Fruit fly (Drosophila melanogaster) whole organism, embryonic: ENCODE results near the gene TTLL15.

Source experiments
- Abd-B ChIP-seq: fragments of 200-800 bp; sonication (Bioruptor generic); optimal IDR thresholded peaks from 2 replicates; lab custom pipeline; 2018; ENCODE audit warnings: missing biosample characterization, mild to moderate bottlenecking, missing genetic modification characterization, moderate library complexity
- Asciz ChIP-seq: fragments of 200-800 bp; sonication (Bioruptor generic); optimal IDR thresholded peaks from 2 replicates; lab custom pipeline; 2017; ENCODE audit warnings: missing biosample characterization, mild to moderate bottlenecking, missing genetic modification characterization, missing genetic modification reagents
- Atf6 ChIP-seq: fragments of 200-800 bp; sonication (Bioruptor generic); IDR thresholded peaks from 2 replicates; pipeline ENCODE4 v1.3.6; 2022; ENCODE audit warnings: missing biosample characterization, missing genetic modification characterization
- CG10147 ChIP-seq: fragments of 200-800 bp; sonication (Bioruptor generic); optimal IDR thresholded peaks from 2 replicates; lab custom pipeline; 2019; ENCODE audit warnings: missing biosample characterization, mild to moderate bottlenecking, missing genetic modification characterization, moderate library complexity
- CG10209 ChIP-seq: fragments of 200-800 bp; sonication (Bioruptor generic); optimal IDR thresholded peaks from 3 replicates; lab custom pipeline; 2017; ENCODE audit warnings: missing biosample characterization, mild to moderate bottlenecking, missing genetic modification characterization, missing genetic modification reagents
- CG10366 ChIP-seq: fragments of 200-800 bp; sonication (Bioruptor generic); IDR thresholded peaks from 2 replicates; pipeline ENCODE4 v1.3.6; 2022; ENCODE audit warnings: missing biosample characterization, missing genetic modification characterization
- CG10654 ChIP-seq: fragments of 200-800 bp; sonication (Bioruptor generic); optimal IDR thresholded peaks from 2 replicates; lab custom pipeline; 2016; ENCODE audit warnings: missing biosample characterization, missing genetic modification characterization
- CG11723 ChIP-seq: fragments of 200-800 bp; sonication (Bioruptor generic); optimal IDR thresholded peaks from 2 replicates; lab custom pipeline; 2017; ENCODE audit warnings: missing biosample characterization, mild to moderate bottlenecking, missing genetic modification characterization
- CG13287 ChIP-seq: fragments of 200-800 bp; sonication (Bioruptor generic); IDR thresholded peaks from 2 replicates; pipeline ENCODE4 v1.3.6; 2022; ENCODE audit warnings: missing biosample characterization, missing genetic modification characterization; ENCODE audit not compliant: partially characterized antibody
- CG1602 ChIP-seq: fragments of 200-800 bp; sonication (Bioruptor generic); optimal IDR thresholded peaks from 3 replicates; lab custom pipeline; 2016; ENCODE audit warnings: missing biosample characterization, missing genetic modification characterization
- CG1647 ChIP-seq: fragments of 200-800 bp; sonication (Bioruptor generic); optimal IDR thresholded peaks from 3 replicates; lab custom pipeline; 2016; ENCODE audit warnings: missing biosample characterization, missing genetic modification characterization
- CG17912 ChIP-seq: fragments of 200-800 bp; sonication (Bioruptor generic); optimal IDR thresholded peaks from 2 replicates; lab custom pipeline; 2018; ENCODE audit warnings: missing biosample characterization, mild to moderate bottlenecking, missing genetic modification characterization
- CG3065 ChIP-seq: fragments of 200-800 bp; sonication (Bioruptor generic); optimal IDR thresholded peaks from 2 replicates; lab custom pipeline; 2016; ENCODE audit warnings: missing biosample characterization, missing genetic modification characterization
- CG33557 ChIP-seq: fragments of 200-800 bp; sonication (Bioruptor generic); optimal IDR thresholded peaks from 2 replicates; lab custom pipeline; 2019; ENCODE audit warnings: missing biosample characterization, mild to moderate bottlenecking, missing genetic modification characterization, moderate library complexity
- CG4707 ChIP-seq: fragments of 200-800 bp; sonication (Bioruptor generic); optimal IDR thresholded peaks from 2 replicates; lab custom pipeline; 2018; ENCODE audit warnings: missing biosample characterization, mild to moderate bottlenecking, missing genetic modification characterization, moderate library complexity
- CG5180 ChIP-seq: fragments of 200-800 bp; sonication (Bioruptor generic); optimal IDR thresholded peaks from 3 replicates; lab custom pipeline; 2017; ENCODE audit warnings: missing biosample characterization, missing genetic modification characterization, mild to moderate bottlenecking, moderate library complexity, missing genetic modification reagents
- CG6683 ChIP-seq: fragments of 200-800 bp; sonication (Bioruptor generic); optimal IDR thresholded peaks from 2 replicates; lab custom pipeline; 2017; ENCODE audit warnings: missing biosample characterization, mild to moderate bottlenecking, missing genetic modification characterization, missing genetic modification reagents
- CG7357 ChIP-seq: fragments of 200-800 bp; sonication (Bioruptor generic); IDR thresholded peaks from 3 replicates; pipeline ENCODE4 v1.3.6; 2022; ENCODE audit warnings: missing biosample characterization, missing genetic modification characterization
- CG7745 ChIP-seq: fragments of 200-800 bp; sonication (Bioruptor generic); optimal IDR thresholded peaks from 2 replicates; lab custom pipeline; 2018; ENCODE audit warnings: missing biosample characterization, mild to moderate bottlenecking, missing genetic modification characterization, moderate library complexity
- Dref ChIP-seq: fragments of 200-800 bp; sonication (Bioruptor generic); IDR thresholded peaks from 2 replicates; pipeline ENCODE4 v1.3.6; 2022; ENCODE audit warnings: missing biosample characterization, missing genetic modification characterization
- Ets97D ChIP-seq: fragments of 200-800 bp; sonication (Bioruptor generic); optimal IDR thresholded peaks from 3 replicates; lab custom pipeline; 2016; ENCODE audit warnings: missing biosample characterization, missing genetic modification characterization
- GATAe ChIP-seq: fragments of 200-800 bp; sonication (Bioruptor generic); conservative IDR thresholded peaks from 2 replicates; pipeline ENCODE4 v1.3.6; 2022; ENCODE audit warnings: missing biosample characterization, missing genetic modification characterization
- H15 ChIP-seq: fragments of 200-800 bp; sonication (Bioruptor generic); IDR thresholded peaks from 3 replicates; pipeline ENCODE4 v1.3.6; 2022; ENCODE audit warnings: missing biosample characterization, missing genetic modification characterization
- Hr3 ChIP-seq: fragments of 200-800 bp; sonication (Bioruptor generic); optimal IDR thresholded peaks from 3 replicates; lab custom pipeline; 2016; ENCODE audit warnings: missing biosample characterization, missing genetic modification characterization
- Lhr ChIP-seq: fragments of 200-800 bp; sonication (Bioruptor generic); optimal IDR thresholded peaks from 3 replicates; lab custom pipeline; 2017; ENCODE audit warnings: mild to moderate bottlenecking, missing biosample characterization, missing genetic modification reagents, missing genetic modification characterization
- Mes4 ChIP-seq: fragments of 200-800 bp; sonication (Bioruptor generic); optimal IDR thresholded peaks from 2 replicates; lab custom pipeline; 2016; ENCODE audit warnings: missing biosample characterization, missing genetic modification characterization
- NC2β ChIP-seq: fragments of 200-800 bp; sonication (Bioruptor generic); optimal IDR thresholded peaks from 2 replicates; lab custom pipeline; 2016; ENCODE audit warnings: missing biosample characterization, missing genetic modification characterization
- Optix ChIP-seq: fragments of 200-800 bp; sonication (Bioruptor generic); IDR thresholded peaks from 3 replicates; pipeline ENCODE4 v1.3.6; 2022; ENCODE audit warnings: missing biosample characterization, missing genetic modification characterization
- Ptx1 ChIP-seq: fragments of 200-800 bp; sonication (Bioruptor generic); IDR thresholded peaks from 2 replicates; pipeline ENCODE4 v1.3.6; 2022; ENCODE audit warnings: missing biosample characterization, missing genetic modification characterization
- Rfx ChIP-seq: fragments of 200-800 bp; sonication (Bioruptor generic); IDR thresholded peaks from 2 replicates; pipeline ENCODE4 v1.3.6; 2022; ENCODE audit warnings: missing biosample characterization, missing genetic modification characterization
- Scr ChIP-seq: fragments of 200-800 bp; sonication (Bioruptor generic); IDR thresholded peaks from 2 replicates; pipeline ENCODE4 v1.3.6; 2022; ENCODE audit warnings: missing biosample characterization, missing genetic modification characterization; ENCODE audit not compliant: partially characterized antibody
- Six4 ChIP-seq: fragments of 200-800 bp; sonication (Bioruptor generic); optimal IDR thresholded peaks from 2 replicates; lab custom pipeline; 2016; ENCODE audit warnings: missing biosample characterization, missing genetic modification characterization
- Sry-δ ChIP-seq: fragments of 200-800 bp; sonication (Bioruptor generic); optimal IDR thresholded peaks from 2 replicates; lab custom pipeline; 2016; ENCODE audit warnings: missing biosample characterization, missing genetic modification characterization
- amos ChIP-seq: fragments of 200-800 bp; sonication (Bioruptor generic); IDR thresholded peaks from 2 replicates; pipeline ENCODE4 v1.3.6; 2022; ENCODE audit warnings: missing biosample characterization, missing genetic modification characterization; ENCODE audit not compliant: partially characterized antibody
- ato ChIP-seq: fragments of 200-800 bp; sonication (Bioruptor generic); IDR thresholded peaks from 2 replicates; pipeline ENCODE4 v1.3.6; 2022; ENCODE audit warnings: missing biosample characterization, missing genetic modification characterization; ENCODE audit not compliant: partially characterized antibody
- bab2 ChIP-seq: fragments of 200-800 bp; sonication (Bioruptor generic); optimal IDR thresholded peaks from 2 replicates; lab custom pipeline; 2016; ENCODE audit warnings: missing biosample characterization, missing genetic modification characterization
- bowl ChIP-seq: fragments of 200-800 bp; sonication (Bioruptor generic); IDR thresholded peaks from 2 replicates; pipeline ENCODE4 v1.3.6; 2022; ENCODE audit warnings: missing biosample characterization, missing genetic modification characterization
- dimm ChIP-seq: fragments of 200-800 bp; sonication (Bioruptor generic); IDR thresholded peaks from 2 replicates; pipeline ENCODE4 v1.3.6; 2022; ENCODE audit warnings: missing biosample characterization, missing genetic modification characterization
- dm ChIP-seq: fragments of 200-800 bp; sonication (Bioruptor generic); optimal IDR thresholded peaks from 3 replicates; lab custom pipeline; 2016; ENCODE audit warnings: missing biosample characterization, missing genetic modification characterization
- fd96Cb ChIP-seq: fragments of 200-800 bp; sonication (Bioruptor generic); optimal IDR thresholded peaks from 2 replicates; lab custom pipeline; 2018; ENCODE audit warnings: missing biosample characterization, mild to moderate bottlenecking, missing genetic modification characterization, moderate library complexity
- fru ChIP-seq: fragments of >200 bp; optimal IDR thresholded peaks from 2 replicates; lab custom pipeline; 2017
- gcm ChIP-seq: fragments of 200-800 bp; sonication (Bioruptor generic); optimal IDR thresholded peaks from 2 replicates; lab custom pipeline; 2019; ENCODE audit warnings: missing biosample characterization, mild to moderate bottlenecking, missing genetic modification characterization, moderate library complexity
- grn ChIP-seq: fragments of 200-800 bp; sonication (Bioruptor generic); optimal IDR thresholded peaks from 3 replicates; lab custom pipeline; 2017; ENCODE audit warnings: missing biosample characterization, missing genetic modification characterization
- her ChIP-seq: fragments of 200-800 bp; sonication (Bioruptor generic); optimal IDR thresholded peaks from 2 replicates; lab custom pipeline; 2016; ENCODE audit warnings: missing biosample characterization, missing genetic modification characterization
- lab ChIP-seq: fragments of 200-800 bp; sonication (Bioruptor generic); optimal IDR thresholded peaks from 3 replicates; lab custom pipeline; 2017; ENCODE audit warnings: missing biosample characterization, missing genetic modification characterization, mild to moderate bottlenecking, moderate library complexity, missing genetic modification reagents
- mirr ChIP-seq: fragments of 200-800 bp; sonication (Bioruptor generic); optimal IDR thresholded peaks from 3 replicates; lab custom pipeline; 2018; ENCODE audit warnings: missing biosample characterization, mild to moderate bottlenecking, missing genetic modification characterization
- nerfin-1 ChIP-seq: fragments of 200-800 bp; sonication (Bioruptor generic); optimal IDR thresholded peaks from 3 replicates; lab custom pipeline; 2019; ENCODE audit warnings: missing biosample characterization, mild to moderate bottlenecking, missing genetic modification characterization, moderate library complexity
- prd ChIP-seq, 3 experiments: fragments of >200 bp in 2 of 3; fragments of 200-800 bp in 1 of 3; sonication (Bioruptor generic) in 1 of 3; optimal IDR thresholded peaks in 2 of 3; IDR thresholded peaks in 1 of 3; 2 replicates in 2 of 3; 3 replicates in 1 of 3; pipeline versions ENCODE4 v1.3.6 to Lab custom; 2017 to 2022; ENCODE audit warnings: missing biosample characterization in 1 of 3, missing genetic modification characterization in 1 of 3
- pzg ChIP-seq: fragments of 200-800 bp; sonication (Bioruptor generic); optimal IDR thresholded peaks from 3 replicates; lab custom pipeline; 2018; ENCODE audit warnings: missing biosample characterization, mild to moderate bottlenecking, missing genetic modification characterization, moderate library complexity
- seq ChIP-seq: fragments of 200-800 bp; sonication (Bioruptor generic); IDR thresholded peaks from 2 replicates; pipeline ENCODE4 v1.3.6; 2022; ENCODE audit warnings: missing biosample characterization, missing genetic modification characterization
- tx ChIP-seq: fragments of 200-800 bp; sonication (Bioruptor generic); optimal IDR thresholded peaks from 2 replicates; lab custom pipeline; 2016; ENCODE audit warnings: missing biosample characterization, missing genetic modification characterization

TTLL15 gene

dm6 chr3R:10788186-10788585 is 26.9 kb upstream of the TTLL15 start, which contains the start of the genes Art1 and Mcm5 (continued):
- TF ChIP-seq bab2 (GFP tag; lab: Kevin White, UChicago) (peak; percentile 19), nerfin-1 (no peak), Asciz (no peak), bowl (GFP tag; lab: Robert Waterston, UW) (no peak), CG10654 (GFP tag; lab: Kevin White, UChicago) (peak; percentile 23), CG17912 (GFP tag; lab: Kevin White, UChicago) (no peak), CG4707 (GFP tag; lab: Kevin White, UChicago) (no peak), CG13287 (GFP tag; lab: Robert Waterston, UW) (peak; percentile 96), Atf6 (no peak), CG10209 (no peak), Rfx (GFP tag; lab: Robert Waterston, UW) (peak; percentile 53), NC2β (GFP tag; lab: Kevin White, UChicago) (peak; percentile 38), fru (lab: Kevin White, UChicago) (no peak), lab (GFP tag; lab: Kevin White, UChicago) (no peak), dimm (GFP tag; lab: Robert Waterston, UW) (no peak), Abd-B (GFP tag; lab: Kevin White, UChicago) (peak; percentile 51), dm (GFP tag; lab: Kevin White, UChicago) (peak; percentile 92), CG7357 (GFP tag; lab: Robert Waterston, UW) (no peak), amos (peak; percentile 86), Dref (GFP tag; lab: Robert Waterston, UW) (peak; percentile 51), Lhr (GFP tag; lab: Kevin White, UChicago) (peak; percentile 52), CG33557 (GFP tag; lab: Kevin White, UChicago) (peak; percentile 41), GATAe (GFP tag; lab: Robert Waterston, UW) (no peak), Scr (GFP tag; lab: Robert Waterston, UW) (peak; percentile 97), Ets97D (GFP tag; lab: Kevin White, UChicago) (peak; percentile 80), mirr (GFP tag; lab: Kevin White, UChicago) (no peak), CG5180 (no peak), ato (GFP tag; lab: Robert Waterston, UW) (0 out of 2 replicates have a peak, but pooled peaks have one; percentile 29), CG3065 (GFP tag; lab: Kevin White, UChicago) (no peak), pzg (GFP tag; lab: Kevin White, UChicago) (peak; percentile 78), Optix (GFP tag; lab: Robert Waterston, UW) (no peak), her (GFP tag; lab: Kevin White, UChicago) (no peak), CG1647 (GFP tag; lab: Kevin White, UChicago) (no peak), Hr3 (no peak), prd (optimal IDR thresholded peaks at IDR 0.05; lab: Kevin White, UChicago) (no peak), prd (GFP tag; IDR thresholded peaks at IDR 0.05; lab: Robert Waterston, UW) (peak; percentile 19; the same call in 1 of the 3 replicates), CG10366 (GFP tag; lab: Robert Waterston, UW) (no peak), CG11723 (GFP tag; lab: Kevin White, UChicago) (no peak), tx (GFP tag; lab: Kevin White, UChicago) (peak; percentile 30), CG6683 (no peak), fd96Cb (no peak), Ptx1 (no peak), Mes4 (peak; percentile 17), Sry-δ (GFP tag; lab: Kevin White, UChicago) (peak; percentile 97), CG7745 (tag; lab: Kevin White, UChicago) (no peak), gcm (no peak), Six4 (GFP tag; lab: Kevin White, UChicago) (no peak), H15 (GFP tag; lab: Robert Waterston, UW) (no peak), grn (no peak), seq (GFP tag; lab: Robert Waterston, UW) (no peak), CG10147 (GFP tag; lab: Kevin White, UChicago) (peak; percentile 64), CG1602 (GFP tag; lab: Kevin White, UChicago) (no peak)
